Worm (Caenorhabditis elegans) whole organism, L4/young adult: Measurements from ENCODE around the gene F57G4.10.
"Not testable (repeated sequence)": the region's sequence is repeated elsewhere in the genome, so short reads cannot be mapped to it uniquely, and the experiment has no call there.

ENCODE experiments used
- W03F9.2 ChIP-seq: fragments of 150-350 bp; optimal IDR thresholded peaks from 2 replicates; lab custom pipeline; 2014; ENCODE audit warnings: missing biosample characterization, missing genetic modification characterization
- dao-5 ChIP-seq: sonication (generic microtip); optimal IDR thresholded peaks from 2 replicates; lab custom pipeline; 2016; ENCODE audit warnings: missing genotype, missing genetic modification characterization, moderate library complexity, missing compliant biosample characterization
- him-1 ChIP-seq: sonication (generic microtip); optimal IDR thresholded peaks from 2 replicates; lab custom pipeline; 2016; ENCODE audit warnings: missing genotype, missing genetic modification reagents, missing genetic modification characterization, missing compliant biosample characterization

F57G4.10 gene

ce11 chrV:17628566-17628965, at the start of gene F57G4.10:
TSS of gene F57G4.10 (plus strand) at chrV:17628866.
- no peak for TF ChIP-seq W03F9.2 (tag; lab: Kevin White, UChicago)
- TF ChIP-seq him-1 = no peak
- TF ChIP-seq dao-5 (tag; lab: Kevin White, UChicago) = no peak

- TF ChIP-seq dao-5 (tag; lab: Kevin White, UChicago) = no peak
- TF ChIP-seq W03F9.2 (tag; lab: Kevin White, UChicago) = no peak
- no peak for TF ChIP-seq him-1
Observed at ce11 chrV:17580017-17580416, 48.6 kb upstream of the F57G4.10 start.

ce11 chrV:17584352-17584843, 44.3 kb upstream of the F57G4.10 start, which contains the start of gene fbxa-133:
TSS of gene fbxa-133 (plus strand) at chrV:17584793.
- not testable (repeated sequence) for TF ChIP-seq dao-5 (tag; lab: Kevin White, UChicago); him-1; W03F9.2 (tag; lab: Kevin White, UChicago)

ce11 chrV:17595691-17596090, 33.0 kb upstream of the F57G4.10 start:
- TF ChIP-seq W03F9.2 (tag; lab: Kevin White, UChicago) (no peak), dao-5 (tag; lab: Kevin White, UChicago) (no peak), him-1 (no peak)

ce11 chrV:17598810-17599209, 29.9 kb upstream of the F57G4.10 start, which contains the start of gene Y6G8.2:
TSS of gene Y6G8.2 (minus strand) at chrV:17598956.
- TF ChIP-seq dao-5 (tag; lab: Kevin White, UChicago) = no peak

ce11 chrV:17601520-17601919, 27.1 kb upstream of the F57G4.10 start, which contains the start of gene ztf-25:
TSS of gene ztf-25 (plus strand) at chrV:17601820.
- TF ChIP-seq dao-5 (tag; lab: Kevin White, UChicago) = no peak

ce11 chrV:17606050-17606449, 22.6 kb upstream of the F57G4.10 start, which contains the start of gene Y6G8.16:
TSS of gene Y6G8.16 (plus strand) at chrV:17606350.
- not testable (repeated sequence) for TF ChIP-seq him-1; dao-5 (tag; lab: Kevin White, UChicago); W03F9.2 (tag; lab: Kevin White, UChicago)

- TF ChIP-seq him-1 (no peak), dao-5 (tag; lab: Kevin White, UChicago) (no peak), W03F9.2 (tag; lab: Kevin White, UChicago) (no peak)
Observed at ce11 chrV:17607797-17608196, 20.9 kb upstream of the F57G4.10 start, which contains the start of gene srz-91. TSS of gene srz-91 (plus strand) at chrV:17608097.

ce11 chrV:17610503-17610902, 18.2 kb upstream of the F57G4.10 start, which contains the start of gene Y6G8.15:
TSS of gene Y6G8.15 (minus strand) at chrV:17610603.
- not testable (repeated sequence) for TF ChIP-seq W03F9.2 (tag; lab: Kevin White, UChicago); him-1; dao-5 (tag; lab: Kevin White, UChicago)

ce11 chrV:17614251-17614650, 14.4 kb upstream of the F57G4.10 start, which contains the start of gene Y6G8.14:
TSS of gene Y6G8.14 (minus strand) at chrV:17614351.
- no peak for TF ChIP-seq dao-5 (tag; lab: Kevin White, UChicago)
- TF ChIP-seq him-1 = no peak
- no peak for TF ChIP-seq W03F9.2 (tag; lab: Kevin White, UChicago)

ce11 chrV:17615609-17616008, 13.1 kb upstream of the F57G4.10 start, which contains the start of gene Y6G8.5:
TSS of gene Y6G8.5 (minus strand) at chrV:17615709.
- TF ChIP-seq W03F9.2 (tag; lab: Kevin White, UChicago) (no peak), him-1 (no peak), dao-5 (tag; lab: Kevin White, UChicago) (no peak)

- TF ChIP-seq dao-5 (tag; lab: Kevin White, UChicago) = no peak
- TF ChIP-seq him-1 = no peak
- TF ChIP-seq W03F9.2 (tag; lab: Kevin White, UChicago) = no peak
Observed at ce11 chrV:17616807-17617206, 11.9 kb upstream of the F57G4.10 start, which contains the start of gene Y6G8.6. TSS of gene Y6G8.6 (minus strand) at chrV:17616904.

- TF ChIP-seq W03F9.2 (tag; lab: Kevin White, UChicago) = no peak
- no peak for TF ChIP-seq him-1
- no peak for TF ChIP-seq dao-5 (tag; lab: Kevin White, UChicago)
Observed at ce11 chrV:17620266-17620665, 8.4 kb upstream of the F57G4.10 start, which contains the start of gene Y6G8.8. TSS of gene Y6G8.8 (plus strand) at chrV:17620566.

ce11 chrV:17623230-17623629, 5.4 kb upstream of the F57G4.10 start, which contains the start of gene F57G4.1:
TSS of gene F57G4.1 (plus strand) at chrV:17623530.
- no peak for TF ChIP-seq W03F9.2 (tag; lab: Kevin White, UChicago)
- no peak for TF ChIP-seq dao-5 (tag; lab: Kevin White, UChicago)
- TF ChIP-seq him-1 = no peak
